Worm (Caenorhabditis elegans) whole organism, L2 larva: ENCODE data around the gene gst-38.

Experiments used
- alr-1 ChIP-seq: fragments of 150-350 bp; optimal IDR thresholded peaks from 2 replicates; lab custom pipeline; 2014; ENCODE audit warnings: missing biosample characterization, missing genetic modification characterization
- mdl-1 ChIP-seq, 2 experiments: fragments of 150-350 bp in 1 of 2; sonication (generic microtip) in 1 of 2; optimal IDR thresholded peaks; 2 replicates each; lab custom pipeline; 2017; ENCODE audit warnings: missing biosample characterization in 2 of 2, missing genetic modification characterization in 2 of 2
- ztf-11 ChIP-seq: sonication (generic microtip); optimal IDR thresholded peaks from 2 replicates; lab custom pipeline; 2017; ENCODE audit warnings: missing biosample characterization, missing genetic modification characterization

DNA sequence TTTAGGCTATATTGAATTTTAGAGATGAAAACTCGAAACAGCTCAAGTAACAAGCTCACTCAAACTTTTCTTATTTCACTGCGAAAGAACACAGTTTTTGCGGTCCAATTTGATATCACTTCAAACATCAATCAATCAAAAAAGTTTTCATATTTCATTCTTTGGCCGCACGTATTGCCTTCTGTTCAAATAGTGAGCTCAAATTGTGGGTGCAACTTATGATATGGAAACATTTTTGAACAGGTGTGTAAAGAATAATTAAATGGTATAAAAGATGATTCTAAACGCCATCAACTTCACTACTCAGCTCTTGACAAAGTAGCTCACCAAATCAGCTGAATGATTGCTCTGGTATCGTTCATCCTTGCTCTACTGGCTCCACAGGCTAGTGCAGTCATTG is 16.2 kb downstream of the gst-38 start, which contains the start of gene T06C12.14:
- TF ChIP-seq mdl-1 (tag; optimal IDR thresholded peaks at IDR 0.05; lab: Kevin White, UChicago) (no peak), alr-1 (tag; lab: Kevin White, UChicago) (no peak), ztf-11 (tag; lab: Kevin White, UChicago) (no peak)
